Worm (Caenorhabditis elegans): Measurements from ENCODE around the gene srlf-13.
A peak's percentile ranks its signal among the peaks of the same experiment; 100 is the strongest.

Gene srlf-13

ce11 chrIV:10935853-10936491, 39.6 kb upstream of the srlf-13 start, which contains the start of gene lgg-2 (continued):
- no peak for TF ChIP-seq sdz-38 (tag; optimal IDR thresholded peaks at IDR 0.05)
- TF ChIP-seq attf-6 (GFP tag; IDR thresholded peaks at IDR 0.05): no peak
- no peak for TF ChIP-seq ceh-91 (GFP tag; IDR thresholded peaks at IDR 0.05)
- TF ChIP-seq lin-26 (GFP tag; IDR thresholded peaks at IDR 0.05): peak; percentile 52; the same call in 1 of the 2 replicates
- peak; percentile 77; the same call in 1 of the 2 replicates for TF ChIP-seq pbrm-1 (GFP tag; IDR thresholded peaks at IDR 0.05)
- TF ChIP-seq C06A6.2 (GFP tag; conservative IDR thresholded peaks at IDR 0.05): peak; percentile 90
- 0 out of 2 replicates have a peak, but pooled peaks have one; percentile 28 for TF ChIP-seq F37B4.10 (GFP tag; IDR thresholded peaks at IDR 0.05)
- TF ChIP-seq madf-10 (tag; optimal IDR thresholded peaks at IDR 0.05): peak; percentile 85
- TF ChIP-seq die-1 (tag; optimal IDR thresholded peaks at IDR 0.05): peak; percentile 21
- TF ChIP-seq ztf-6 (GFP tag; IDR thresholded peaks at IDR 0.05): 0 out of 2 replicates have a peak, but pooled peaks have one; percentile 24
- no peak for TF ChIP-seq snpc-1.3 (tag; optimal IDR thresholded peaks at IDR 0.05; ENCODE audit: insufficient read depth)
- peak; percentile 81 for TF ChIP-seq ztf-18 (tag; optimal IDR thresholded peaks at IDR 0.05)
- TF ChIP-seq B0336.3 (GFP tag; IDR thresholded peaks at IDR 0.05): peak; percentile 67; the same call in 1 of the 2 replicates
- peak; percentile 84 for TF ChIP-seq ztf-26 (tag; optimal IDR thresholded peaks at IDR 0.05)
- TF ChIP-seq hsf-1 (GFP tag; IDR thresholded peaks at IDR 0.05): no peak
- no peak for TF ChIP-seq ceh-40 (GFP tag; IDR thresholded peaks at IDR 0.05)
- peak; percentile 5 for TF ChIP-seq rpc-1 (optimal IDR thresholded peaks at IDR 0.05)
- TF ChIP-seq rpc-1 (tag; optimal IDR thresholded peaks at IDR 0.05): no peak
- TF ChIP-seq B0261.1 (tag; optimal IDR thresholded peaks at IDR 0.05): peak; percentile 9
- peak; percentile 83 for TF ChIP-seq Y53G8AR.9 (GFP tag; conservative IDR thresholded peaks at IDR 0.05)
- TF ChIP-seq T07F8.4 (tag; optimal IDR thresholded peaks at IDR 0.05): no peak
- peak; percentile 76 for TF ChIP-seq dox-1 (GFP tag; IDR thresholded peaks at IDR 0.05)
- peak; percentile 73 for TF ChIP-seq Y67H2A.10 (GFP tag; conservative IDR thresholded peaks at IDR 0.05)
- TF ChIP-seq ekl-4 (GFP tag; IDR thresholded peaks at IDR 0.05): peak; percentile 90
- TF ChIP-seq F57C9.4 (tag; optimal IDR thresholded peaks at IDR 0.05): no peak
- peak; percentile 95 for TF ChIP-seq lin-40 (tag; optimal IDR thresholded peaks at IDR 0.05)
- no peak for TF ChIP-seq unc-130 (GFP tag; optimal IDR thresholded peaks at IDR 0.05)
- TF ChIP-seq let-526 (GFP tag; IDR thresholded peaks at IDR 0.05): peak; percentile 28; the same call in 1 of the 2 replicates
- TF ChIP-seq hmg-1.2 (GFP tag; IDR thresholded peaks at IDR 0.05): peak; percentile 85
- TF ChIP-seq hlh-12 (tag; optimal IDR thresholded peaks at IDR 0.05): no peak
- TF ChIP-seq him-1 (tag; optimal IDR thresholded peaks at IDR 0.05): no peak
- TF ChIP-seq zfh-2 (GFP tag; conservative IDR thresholded peaks at IDR 0.05): peak; percentile 75
- TF ChIP-seq let-607 (tag; optimal IDR thresholded peaks at IDR 0.05): peak; percentile 69 to 87
- TF ChIP-seq unc-62 (GFP tag; optimal IDR thresholded peaks at IDR 0.05): peak; percentile 68
- TF ChIP-seq ztf-3 (GFP tag; optimal IDR thresholded peaks at IDR 0.05): peak; percentile 40
- no peak for TF ChIP-seq F39B2.1 (GFP tag; IDR thresholded peaks at IDR 0.05)
- TF ChIP-seq snpc-4 (GFP tag; optimal IDR thresholded peaks at IDR 0.05): no peak
- peak in 3 of 4 experiments; percentile 25 to 71 (median 67) for TF ChIP-seq snpc-4 (tag; optimal IDR thresholded peaks at IDR 0.05)
- no peak for TF ChIP-seq bed-2 (GFP tag; IDR thresholded peaks at IDR 0.05)
- TF ChIP-seq mel-28 (tag; optimal IDR thresholded peaks at IDR 0.05; ENCODE audit: borderline replicate concordance): no peak
- no peak for TF ChIP-seq D2030.7 (GFP tag; IDR thresholded peaks at IDR 0.05)
- 0 out of 2 replicates have a peak, but pooled peaks have one; percentile 8 for TF ChIP-seq C17E4.6 (GFP tag; IDR thresholded peaks at IDR 0.05)
- 0 out of 2 replicates have a peak, but pooled peaks have one; percentile 7 for TF ChIP-seq lir-1 (GFP tag; conservative IDR thresholded peaks at IDR 0.05)
- no peak for TF ChIP-seq F57A8.1 (GFP tag; optimal IDR thresholded peaks at IDR 0.05)
- TF ChIP-seq mxl-1 (tag; optimal IDR thresholded peaks at IDR 0.05): peak; percentile 23
- TF ChIP-seq egl-44 (GFP tag; IDR thresholded peaks at IDR 0.05): 0 out of 2 replicates have a peak, but pooled peaks have one; percentile 61
- no peak for TF ChIP-seq nfya-2 (GFP tag; IDR thresholded peaks at IDR 0.05)
- TF ChIP-seq F22D6.2 (tag; optimal IDR thresholded peaks at IDR 0.05): peak; percentile 84

All from whole organism, young adult.